Worm (Caenorhabditis elegans) whole organism, L4/young adult: ENCODE data around the gene R06F6.14.

Source experiments
- W03F9.2 ChIP-seq: fragments of 150-350 bp; optimal IDR thresholded peaks from 2 replicates; lab custom pipeline; 2014; ENCODE audit warnings: missing biosample characterization, missing genetic modification characterization
- dao-5 ChIP-seq: sonication (generic microtip); optimal IDR thresholded peaks from 2 replicates; lab custom pipeline; 2016; ENCODE audit warnings: missing genotype, missing genetic modification characterization, moderate library complexity, missing compliant biosample characterization
- him-1 ChIP-seq: sonication (generic microtip); optimal IDR thresholded peaks from 2 replicates; lab custom pipeline; 2016; ENCODE audit warnings: missing genotype, missing genetic modification reagents, missing genetic modification characterization, missing compliant biosample characterization

The R06F6.14 gene

ce11 chrII:10796194-10796593 is 12.9 kb upstream of the R06F6.14 start, which contains the start of gene set-14:
Gene set-14 (minus strand): TSS chrII:10796294.
- TF ChIP-seq dao-5 (tag; lab: Kevin White, UChicago) (no peak), him-1 (tag; lab: Kevin White, UChicago) (no peak), W03F9.2 (tag; lab: Kevin White, UChicago) (no peak)

- TF ChIP-seq dao-5 (tag; lab: Kevin White, UChicago): no peak
- peak; percentile 84 for TF ChIP-seq W03F9.2 (tag; lab: Kevin White, UChicago)
Measured at ce11 chrII:10798429-10798893, 10.6 kb upstream of the R06F6.14 start, which contains the start of gene npp-19. Gene npp-19 (minus strand): TSS chrII:10798479.

ce11 chrII:10800209-10800608 is 8.9 kb upstream of the R06F6.14 start:
- TF ChIP-seq W03F9.2 (tag; lab: Kevin White, UChicago): no peak
- TF ChIP-seq dao-5 (tag; lab: Kevin White, UChicago): no peak
- no peak for TF ChIP-seq him-1 (tag; lab: Kevin White, UChicago)

ce11 chrII:10804442-10804841 is 4.7 kb upstream of the R06F6.14 start:
- TF ChIP-seq W03F9.2 (tag; lab: Kevin White, UChicago) (no peak), dao-5 (tag; lab: Kevin White, UChicago) (no peak)

ce11 chrII:10804907-10805306 is 4.2 kb upstream of the R06F6.14 start:
- TF ChIP-seq him-1 (tag; lab: Kevin White, UChicago): no peak
- TF ChIP-seq dao-5 (tag; lab: Kevin White, UChicago): no peak
- no peak for TF ChIP-seq W03F9.2 (tag; lab: Kevin White, UChicago)

- TF ChIP-seq him-1 (tag; lab: Kevin White, UChicago) (no peak), W03F9.2 (tag; lab: Kevin White, UChicago) (no peak), dao-5 (tag; lab: Kevin White, UChicago) (no peak)
Measured at ce11 chrII:10805437-10805836, 3.7 kb upstream of the R06F6.14 start, which contains the start of gene ceh-62. Gene ceh-62 (plus strand): TSS chrII:10805737.

ce11 chrII:10810690-10811089 is 1.6 kb downstream of the R06F6.14 start, which contains the start of gene msrp-7:
Gene msrp-7 (plus strand): TSS chrII:10810990.
- no peak for TF ChIP-seq him-1 (tag; lab: Kevin White, UChicago)
- no peak for TF ChIP-seq dao-5 (tag; lab: Kevin White, UChicago)
- TF ChIP-seq W03F9.2 (tag; lab: Kevin White, UChicago): no peak

- TF ChIP-seq dao-5 (tag; lab: Kevin White, UChicago) (no peak), him-1 (tag; lab: Kevin White, UChicago) (no peak), W03F9.2 (tag; lab: Kevin White, UChicago) (no peak)
Measured at ce11 chrII:10819928-10820423, 10.9 kb downstream of the R06F6.14 start, which contains the start of gene R06F6.8. Gene R06F6.8 (minus strand): TSS chrII:10819978.

ce11 chrII:10820679-10821078 is 11.6 kb downstream of the R06F6.14 start, which contains the start of gene ech-4:
Gene ech-4 (plus strand): TSS chrII:10821031.
- TF ChIP-seq dao-5 (tag; lab: Kevin White, UChicago): no peak
- no peak for TF ChIP-seq him-1 (tag; lab: Kevin White, UChicago)
- no peak for TF ChIP-seq W03F9.2 (tag; lab: Kevin White, UChicago)

- peak; percentile 73 for TF ChIP-seq W03F9.2 (tag; lab: Kevin White, UChicago)
- TF ChIP-seq him-1 (tag; lab: Kevin White, UChicago): no peak
- no peak for TF ChIP-seq dao-5 (tag; lab: Kevin White, UChicago)
Measured at ce11 chrII:10824046-10824445, 15.0 kb downstream of the R06F6.14 start, which contains the start of the genes R06F6.12 and mix-1. Gene R06F6.12 (minus strand): TSS chrII:10824081. Gene mix-1 (plus strand): TSS chrII:10824246.

ce11 chrII:10829081-10829480 is 20.0 kb downstream of the R06F6.14 start, which contains the start of gene VM106R.1:
Gene VM106R.1 (minus strand): TSS chrII:10829181.
- no peak for TF ChIP-seq dao-5 (tag; lab: Kevin White, UChicago)
- no peak for TF ChIP-seq him-1 (tag; lab: Kevin White, UChicago)
- TF ChIP-seq W03F9.2 (tag; lab: Kevin White, UChicago): no peak

- TF ChIP-seq him-1 (tag; lab: Kevin White, UChicago): no peak
- no peak for TF ChIP-seq W03F9.2 (tag; lab: Kevin White, UChicago)
- no peak for TF ChIP-seq dao-5 (tag; lab: Kevin White, UChicago)
Measured at ce11 chrII:10829572-10829971, 20.5 kb downstream of the R06F6.14 start.

ce11 chrII:10834717-10835116 is 25.6 kb downstream of the R06F6.14 start:
- TF ChIP-seq dao-5 (tag; lab: Kevin White, UChicago): no peak
- TF ChIP-seq him-1 (tag; lab: Kevin White, UChicago): no peak
- TF ChIP-seq W03F9.2 (tag; lab: Kevin White, UChicago): no peak

- TF ChIP-seq him-1 (tag; lab: Kevin White, UChicago) (no peak), W03F9.2 (tag; lab: Kevin White, UChicago) (no peak), dao-5 (tag; lab: Kevin White, UChicago) (no peak)
Measured at ce11 chrII:10838550-10838949, 29.5 kb downstream of the R06F6.14 start.
